Worm (Caenorhabditis elegans) whole organism, L1 larva: ENCODE measurements around the gene T02G5.3.

Experiments used
- C16A3.4 ChIP-seq: fragments of 150-350 bp; optimal IDR thresholded peaks from 2 replicates; lab custom pipeline; 2014; ENCODE audit warnings: missing biosample characterization, missing genetic modification characterization
- C34B4.2 ChIP-seq: sonication (generic microtip); optimal IDR thresholded peaks from 2 replicates; lab custom pipeline; 2017; ENCODE audit warnings: mild to moderate bottlenecking, missing genetic modification characterization, missing compliant biosample characterization
- F16B12.6 ChIP-seq: fragments of 150-350 bp; optimal IDR thresholded peaks from 2 replicates; lab custom pipeline; 2014; ENCODE audit warnings: missing biosample characterization, missing genetic modification characterization
- aha-1 ChIP-seq: fragments of 150-350 bp; optimal IDR thresholded peaks from 2 replicates; lab custom pipeline; 2014; ENCODE audit warnings: missing biosample characterization, missing genetic modification characterization
- aly-2 ChIP-seq: fragments of 150-350 bp; optimal IDR thresholded peaks from 2 replicates; lab custom pipeline; 2014; ENCODE audit warnings: missing biosample characterization, missing genetic modification characterization
- ama-1 ChIP-seq: fragments of 150-350 bp; optimal IDR thresholded peaks from 2 replicates; lab custom pipeline; 2014
- ceh-63 ChIP-seq: fragments of 200-800 bp; sonication (Bioruptor generic); optimal IDR thresholded peaks from 2 replicates; lab custom pipeline; 2018; ENCODE audit warnings: mild to moderate bottlenecking, missing genetic modification characterization, missing compliant biosample characterization
- ceh-8 ChIP-seq: fragments of 200-800 bp; sonication (Bioruptor generic); optimal IDR thresholded peaks from 2 replicates; lab custom pipeline; 2018; ENCODE audit warnings: mild to moderate bottlenecking, missing genetic modification characterization, moderate library complexity, missing compliant biosample characterization
- ceh-82 ChIP-seq, 3 experiments: fragments of 150-350 bp in 1 of 3; sonication (generic microtip) in 2 of 3; optimal IDR thresholded peaks; 2 replicates each; lab custom pipeline; 2014 to 2017; ENCODE audit warnings: missing biosample characterization in 3 of 3, missing genetic modification characterization in 3 of 3
- ceh-88 ChIP-seq: fragments of 200-800 bp; sonication (Bioruptor generic); IDR thresholded peaks from 2 replicates; pipeline ENCODE4 v1.3.6; 2022; ENCODE audit warnings: missing genetic modification characterization, missing compliant biosample characterization
- efl-1 ChIP-seq, 4 experiments: fragments of 150-350 bp; optimal IDR thresholded peaks in 3 of 4; peaks in 1 of 4; 1 replicate in 1 of 4; 2 replicates in 3 of 4; lab custom pipeline; 2014; ENCODE audit warnings: missing biosample characterization in 2 of 4, missing genetic modification characterization in 2 of 4, missing genetic modification reagents in 2 of 4
- efl-3 ChIP-seq: fragments of 200-800 bp; sonication (Bioruptor generic); optimal IDR thresholded peaks from 2 replicates; lab custom pipeline; 2018; ENCODE audit warnings: mild to moderate bottlenecking, missing genetic modification characterization, missing compliant biosample characterization
- egl-13 ChIP-seq: sonication (generic microtip); optimal IDR thresholded peaks from 2 replicates; lab custom pipeline; 2016; ENCODE audit warnings: missing genotype, missing genetic modification reagents, missing genetic modification characterization, missing compliant biosample characterization
- hlh-17 ChIP-seq: fragments of 200-800 bp; sonication (Bioruptor generic); optimal IDR thresholded peaks from 2 replicates; lab custom pipeline; 2018; ENCODE audit warnings: missing genetic modification characterization, mild to moderate bottlenecking, missing compliant biosample characterization, moderate library complexity, borderline replicate concordance
- lin-13 ChIP-seq: fragments of 150-350 bp; optimal IDR thresholded peaks from 2 replicates; lab custom pipeline; 2014; ENCODE audit warnings: missing biosample characterization, missing genetic modification reagents, missing genetic modification characterization
- lin-14 ChIP-seq: fragments of 200-800 bp; sonication (Bioruptor generic); optimal IDR thresholded peaks from 2 replicates; lab custom pipeline; 2018; ENCODE audit warnings: mild to moderate bottlenecking, missing genetic modification characterization, moderate library complexity, missing compliant biosample characterization
- lin-35 ChIP-seq, 2 experiments: fragments of 150-350 bp; optimal IDR thresholded peaks; 2 replicates each; lab custom pipeline; 2014; ENCODE audit warnings: missing biosample characterization in 2 of 2, missing genetic modification characterization in 2 of 2, missing genetic modification reagents in 2 of 2
- lin-39 ChIP-seq: fragments of 150-350 bp; optimal IDR thresholded peaks from 2 replicates; lab custom pipeline; 2014; ENCODE audit warnings: missing biosample characterization, missing genetic modification reagents, missing genetic modification characterization
- lsy-2 ChIP-seq, 2 experiments: fragments of 150-350 bp; optimal IDR thresholded peaks; 2 replicates each; lab custom pipeline; 2014; ENCODE audit warnings: missing biosample characterization in 2 of 2, missing genetic modification characterization in 2 of 2
- mep-1 ChIP-seq: fragments of 150-350 bp; optimal IDR thresholded peaks from 2 replicates; lab custom pipeline; 2014; ENCODE audit warnings: missing biosample characterization, missing genetic modification characterization
- nhr-11 ChIP-seq: fragments of 150-350 bp; optimal IDR thresholded peaks from 2 replicates; lab custom pipeline; 2014; ENCODE audit warnings: missing biosample characterization, missing genetic modification characterization
- nhr-19 ChIP-seq: fragments of 200-800 bp; sonication (Bioruptor generic); conservative IDR thresholded peaks from 2 replicates; pipeline ENCODE4 v1.3.6; 2022; ENCODE audit warnings: missing genetic modification characterization, missing compliant biosample characterization
- nhr-20 ChIP-seq: sonication (generic microtip); optimal IDR thresholded peaks from 2 replicates; lab custom pipeline; 2016; ENCODE audit warnings: mild to moderate bottlenecking, missing genetic modification characterization, missing compliant biosample characterization
- nhr-237 ChIP-seq: fragments of 150-350 bp; optimal IDR thresholded peaks from 2 replicates; lab custom pipeline; 2014; ENCODE audit warnings: missing biosample characterization, missing genetic modification characterization
- nhr-47 ChIP-seq: sonication (generic microtip); optimal IDR thresholded peaks from 2 replicates; lab custom pipeline; 2016; ENCODE audit warnings: mild to moderate bottlenecking, missing genetic modification characterization, moderate library complexity, missing compliant biosample characterization
- nhr-71 ChIP-seq: sonication (generic microtip); optimal IDR thresholded peaks from 2 replicates; lab custom pipeline; 2016; ENCODE audit warnings: mild to moderate bottlenecking, missing genetic modification characterization, moderate library complexity, missing compliant biosample characterization
- nhr-77 ChIP-seq: fragments of 150-350 bp; optimal IDR thresholded peaks from 2 replicates; lab custom pipeline; 2014; ENCODE audit warnings: missing biosample characterization, missing genetic modification characterization
- nhr-84 ChIP-seq: sonication (generic microtip); optimal IDR thresholded peaks from 2 replicates; lab custom pipeline; 2017; ENCODE audit warnings: missing biosample characterization, missing genetic modification characterization
- nhr-90 ChIP-seq: sonication (generic microtip); optimal IDR thresholded peaks from 2 replicates; lab custom pipeline; 2016; ENCODE audit warnings: mild to moderate bottlenecking, missing genetic modification characterization, missing compliant biosample characterization; ENCODE audit not compliant: poor library complexity
- pax-3 ChIP-seq: fragments of 200-800 bp; sonication (Bioruptor generic); optimal IDR thresholded peaks from 2 replicates; lab custom pipeline; 2018; ENCODE audit warnings: mild to moderate bottlenecking, missing genetic modification characterization, moderate library complexity, missing compliant biosample characterization
- rnt-1 ChIP-seq: sonication (generic microtip); optimal IDR thresholded peaks from 2 replicates; lab custom pipeline; 2016; ENCODE audit warnings: mild to moderate bottlenecking, missing genetic modification characterization, moderate library complexity, missing compliant biosample characterization
- skn-1 ChIP-seq: fragments of 150-350 bp; optimal IDR thresholded peaks from 2 replicates; lab custom pipeline; 2014; ENCODE audit warnings: missing biosample characterization, missing genetic modification characterization
- snpc-4 ChIP-seq: fragments of 150-350 bp; optimal IDR thresholded peaks from 2 replicates; lab custom pipeline; 2014; ENCODE audit warnings: missing biosample characterization, missing genetic modification characterization
- sptf-1 ChIP-seq: fragments of 150-350 bp; optimal IDR thresholded peaks from 2 replicates; lab custom pipeline; 2014; ENCODE audit warnings: missing biosample characterization, missing genetic modification characterization
- sup-37 ChIP-seq: fragments of 200-800 bp; sonication (Bioruptor generic); optimal IDR thresholded peaks from 2 replicates; lab custom pipeline; 2018; ENCODE audit warnings: mild to moderate bottlenecking, missing genetic modification characterization, missing compliant biosample characterization
- tbx-2 ChIP-seq: sonication (generic microtip); optimal IDR thresholded peaks from 2 replicates; lab custom pipeline; 2016; ENCODE audit warnings: missing genetic modification characterization, missing compliant biosample characterization
- unc-30 ChIP-seq: sonication (generic microtip); optimal IDR thresholded peaks from 2 replicates; lab custom pipeline; 2017; ENCODE audit warnings: missing biosample characterization, missing genetic modification characterization
- unc-62 ChIP-seq: fragments of 150-350 bp; optimal IDR thresholded peaks from 2 replicates; lab custom pipeline; 2014; ENCODE audit warnings: missing biosample characterization, missing genetic modification reagents, missing genetic modification characterization
- unc-98 ChIP-seq: fragments of 200-800 bp; sonication (Bioruptor generic); IDR thresholded peaks from 2 replicates; pipeline ENCODE4 v1.3.6; 2022; ENCODE audit warnings: missing genetic modification characterization, missing compliant biosample characterization
- zag-1 ChIP-seq: fragments of 150-350 bp; optimal IDR thresholded peaks from 2 replicates; lab custom pipeline; 2014; ENCODE audit warnings: missing biosample characterization, missing genetic modification characterization
- zip-4 ChIP-seq: fragments of 200-800 bp; sonication (Bioruptor generic); optimal IDR thresholded peaks from 2 replicates; lab custom pipeline; 2018; ENCODE audit warnings: mild to moderate bottlenecking, missing genetic modification characterization, moderate library complexity, missing compliant biosample characterization

T02G5.3 gene

DNA sequence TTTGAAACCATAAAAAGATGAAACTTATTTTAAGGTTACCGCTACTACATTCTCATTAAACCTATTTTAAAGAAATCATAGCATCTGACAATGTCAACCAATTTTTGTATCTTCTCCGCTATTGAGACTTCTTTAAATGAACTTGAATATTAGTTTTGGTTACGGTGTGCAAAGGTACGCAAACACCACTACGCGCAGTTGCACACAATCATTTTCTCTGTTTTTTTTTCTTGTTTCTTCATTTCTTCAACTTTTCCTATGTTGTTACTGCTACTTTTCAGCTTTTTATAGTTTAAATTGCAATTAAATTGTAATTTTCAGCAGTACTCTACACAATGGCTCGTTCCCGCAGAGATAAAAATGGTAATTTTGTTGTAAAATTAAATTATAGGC, 18.5 kb downstream of the T02G5.3 start, which contains the start of gene F10E7.5 (continued):
- TF ChIP-seq rnt-1, result peak; percentile 53
- no peak for TF ChIP-seq tbx-2
- TF ChIP-seq nhr-19 (GFP tag; lab: Robert Waterston, UW), result no peak
- no peak for TF ChIP-seq nhr-11 (tag; lab: Kevin White, UChicago)
- TF ChIP-seq egl-13 (tag; lab: Kevin White, UChicago), result no peak
- peak; percentile 59 to 69 for TF ChIP-seq efl-1 (optimal IDR thresholded peaks at IDR 0.05; lab: Kevin White, UChicago)
- peak; percentile 66 to 95 for TF ChIP-seq efl-1 (GFP tag; optimal IDR thresholded peaks at IDR 0.05 in 1 of 2; lab: Kevin White, UChicago)
- TF ChIP-seq zip-4 (GFP tag; lab: Kevin White, UChicago), result no peak

ce11 chrII:7112780-7113179, 19.6 kb downstream of the T02G5.3 start, which contains the start of gene F10E7.6:
TSS of gene F10E7.6 (plus strand) at chrII:7113080.
- TF ChIP-seq aha-1 (no peak), unc-98 (GFP tag; lab: Robert Waterston, UW) (no peak), nhr-77 (tag; lab: Kevin White, UChicago) (no peak), lsy-2 (tag; optimal IDR thresholded peaks at IDR 0.05; lab: Kevin White, UChicago) (no peak), zag-1 (no peak), ceh-8 (no peak), unc-62 (no peak)

DNA sequence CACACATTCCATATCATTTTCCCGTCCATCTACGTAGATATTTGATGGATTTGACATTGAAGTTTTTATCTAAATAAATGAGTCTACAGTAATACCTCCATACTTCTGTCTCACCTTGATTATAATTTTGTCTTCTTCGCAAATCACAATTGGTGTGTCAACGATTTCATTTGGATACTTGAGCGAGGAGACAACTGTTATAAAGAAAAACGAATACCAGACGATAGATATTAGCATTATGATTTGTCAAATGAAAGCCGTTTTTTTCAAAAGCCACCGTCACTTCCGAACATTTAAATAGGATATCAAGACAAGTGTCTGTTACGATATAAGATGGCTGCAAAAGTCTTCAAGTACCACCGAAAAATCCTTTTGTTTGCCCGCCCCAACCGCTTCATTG, 22.4 kb downstream of the T02G5.3 start, which contains the start of gene cutl-5:
Gene cutl-5, minus strand, starts transcription at position 269 of the 400 bp plus-strand sequence.
- TF ChIP-seq ceh-88 (GFP tag; lab: Robert Waterston, UW) (no peak), unc-98 (GFP tag; lab: Robert Waterston, UW) (no peak), C16A3.4 (tag; lab: Kevin White, UChicago) (no peak), lin-14 (GFP tag; lab: Kevin White, UChicago) (no peak), nhr-47 (tag; lab: Kevin White, UChicago) (no peak)

- TF ChIP-seq nhr-20 (tag; lab: Kevin White, UChicago), result no peak
- no peak for TF ChIP-seq nhr-84
- no peak for TF ChIP-seq ceh-8
- TF ChIP-seq unc-30, result no peak
- no peak for TF ChIP-seq nhr-237 (tag; lab: Kevin White, UChicago)
- TF ChIP-seq skn-1 (tag; lab: Kevin White, UChicago), result no peak
- TF ChIP-seq snpc-4 (tag; lab: Kevin White, UChicago), result no peak
- no peak for TF ChIP-seq nhr-47 (tag; lab: Kevin White, UChicago)
- TF ChIP-seq sptf-1, result no peak
- TF ChIP-seq lin-13 (GFP tag; lab: Kevin White, UChicago), result no peak
- TF ChIP-seq aly-2, result no peak
- TF ChIP-seq nhr-11 (tag; lab: Kevin White, UChicago), result no peak
- no peak for TF ChIP-seq hlh-17 (GFP tag; lab: Kevin White, UChicago)
- TF ChIP-seq zag-1, result no peak
Measured at ce11 chrII:7116350-7116749, 23.2 kb downstream of the T02G5.3 start, which contains the start of gene spon-1. TSS of gene spon-1 (plus strand) at chrII:7116557.

- TF ChIP-seq sup-37 (no peak), nhr-77 (tag; lab: Kevin White, UChicago) (no peak), pax-3 (no peak), unc-62 (no peak), sptf-1 (no peak), unc-98 (GFP tag; lab: Robert Waterston, UW) (no peak)
Measured at ce11 chrII:7119525-7119924, 26.3 kb downstream of the T02G5.3 start.

ce11 chrII:7121762-7122292, 28.6 kb downstream of the T02G5.3 start, which contains the start of gene F10E7.2:
TSS of gene F10E7.2 (plus strand) at chrII:7122242.
- no peak for TF ChIP-seq unc-30
- TF ChIP-seq tbx-2, result no peak
- TF ChIP-seq ceh-82 (tag; optimal IDR thresholded peaks at IDR 0.05; lab: Kevin White, UChicago), result no peak
- TF ChIP-seq mep-1 (tag; lab: Kevin White, UChicago), result no peak
- no peak for TF ChIP-seq C34B4.2 (tag; lab: Kevin White, UChicago)
- no peak for TF ChIP-seq nhr-71 (tag; lab: Kevin White, UChicago)
- TF ChIP-seq efl-3 (GFP tag; lab: Kevin White, UChicago), result no peak
- TF ChIP-seq nhr-19 (GFP tag; lab: Robert Waterston, UW), result no peak
- no peak for TF ChIP-seq lin-39 (tag; lab: Kevin White, UChicago)
- no peak for TF ChIP-seq lin-35 (GFP tag; optimal IDR thresholded peaks at IDR 0.05; lab: Kevin White, UChicago)
- TF ChIP-seq aha-1, result no peak
- no peak for TF ChIP-seq F16B12.6 (tag; lab: Kevin White, UChicago)
- TF ChIP-seq nhr-90 (tag; lab: Kevin White, UChicago), result no peak
- no peak for TF ChIP-seq lsy-2 (tag; optimal IDR thresholded peaks at IDR 0.05; lab: Kevin White, UChicago)
- no peak for TF ChIP-seq ama-1 (lab: Kevin White, UChicago)
- TF ChIP-seq ceh-63 (GFP tag; lab: Kevin White, UChicago), result no peak
- TF ChIP-seq zip-4 (GFP tag; lab: Kevin White, UChicago), result no peak
